Worm (Caenorhabditis elegans) whole organism, midembryonic: Measurements from ENCODE around the gene C04G6.4.

Source experiments
- cog-1 ChIP-seq: sonication (generic microtip); optimal IDR thresholded peaks from 2 replicates; lab custom pipeline; 2016; ENCODE audit warnings: missing genetic modification characterization, missing compliant biosample characterization
- flt-1 ChIP-seq: fragments of 200-800 bp; sonication (Bioruptor generic); IDR thresholded peaks from 2 replicates; pipeline ENCODE4 v1.3.6; 2022; ENCODE audit warnings: missing genetic modification characterization, missing compliant biosample characterization
- klf-2 ChIP-seq: fragments of 200-800 bp; sonication (Bioruptor generic); conservative IDR thresholded peaks from 2 replicates; pipeline ENCODE4 v1.3.6; 2022; ENCODE audit warnings: missing genetic modification reagents, missing genetic modification characterization, missing compliant biosample characterization
- med-1 ChIP-seq: sonication (generic microtip); optimal IDR thresholded peaks from 2 replicates; lab custom pipeline; 2017; ENCODE audit warnings: missing genetic modification characterization, mild to moderate bottlenecking, missing compliant biosample characterization, antibody characterized with exemption, missing genetic modification reagents; ENCODE audit not compliant: insufficient read depth
- ref-1 ChIP-seq: fragments of 200-800 bp; sonication (Bioruptor generic); conservative IDR thresholded peaks from 2 replicates; pipeline ENCODE4 v1.3.6; 2022; ENCODE audit warnings: missing genetic modification reagents, missing genetic modification characterization, missing compliant biosample characterization
- tab-1 ChIP-seq: fragments of 200-800 bp; sonication (Bioruptor generic); IDR thresholded peaks from 2 replicates; pipeline ENCODE4 v1.3.6; 2022; ENCODE audit warnings: missing genetic modification characterization, missing compliant biosample characterization
- ztf-23 ChIP-seq: fragments of 200-800 bp; sonication (Bioruptor generic); IDR thresholded peaks from 2 replicates; pipeline ENCODE4 v1.3.6; 2022; ENCODE audit warnings: missing genetic modification reagents, missing genetic modification characterization, missing compliant biosample characterization
- ztf-29 ChIP-seq: fragments of 200-800 bp; sonication (Bioruptor generic); IDR thresholded peaks from 2 replicates; pipeline ENCODE4 v1.3.6; 2022; ENCODE audit warnings: missing genetic modification reagents, missing genetic modification characterization, missing compliant biosample characterization

- TF ChIP-seq ztf-29 (GFP tag; lab: Robert Waterston, UW) (no peak), flt-1 (no peak), cog-1 (tag; lab: Kevin White, UChicago) (no peak), tab-1 (no peak), med-1 (no peak), ztf-23 (GFP tag; lab: Robert Waterston, UW) (no peak), klf-2 (GFP tag; lab: Robert Waterston, UW) (no peak), ref-1 (GFP tag; lab: Robert Waterston, UW) (no peak)
These were observed 48.6 kb upstream of the C04G6.4 start for ce11 chrII:5131800-5132199.
